Worm (Caenorhabditis elegans): ENCODE data around the gene fbxb-77.
A peak's percentile ranks its signal among the peaks of the same experiment; 100 is the strongest.
"Not testable (repeated sequence)": the region's sequence is repeated elsewhere in the genome, so short reads cannot be mapped to it uniquely, and the experiment has no call there.

The fbxb-77 gene

ce11 chrIV:4723687-4724086, 32.3 kb downstream of the fbxb-77 start:
- TF ChIP-seq ztf-29 (GFP tag; IDR thresholded peaks at IDR 0.05) (no peak), ztf-23 (GFP tag; IDR thresholded peaks at IDR 0.05) (no peak), cog-1 (tag; optimal IDR thresholded peaks at IDR 0.05) (no peak), T22C8.4 (GFP tag; IDR thresholded peaks at IDR 0.05) (no peak), flt-1 (GFP tag; IDR thresholded peaks at IDR 0.05) (no peak), klf-2 (GFP tag; conservative IDR thresholded peaks at IDR 0.05) (no peak), med-1 (GFP tag; optimal IDR thresholded peaks at IDR 0.05; ENCODE audit: insufficient read depth) (no peak), tab-1 (GFP tag; IDR thresholded peaks at IDR 0.05) (no peak), ref-1 (GFP tag; conservative IDR thresholded peaks at IDR 0.05) (no peak)

ce11 chrIV:4720522-4720921, 35.4 kb downstream of the fbxb-77 start:
- TF ChIP-seq ztf-23 (GFP tag; IDR thresholded peaks at IDR 0.05) (peak; percentile 60; the same call in 1 of the 2 replicates), T22C8.4 (GFP tag; IDR thresholded peaks at IDR 0.05) (peak; percentile 24; the same call in 1 of the 2 replicates)

ce11 chrIV:4715785-4716184, 40.2 kb downstream of the fbxb-77 start, which contains the start of gene miro-1:
TSS of gene miro-1 (minus strand) at chrIV:4715807.
- not testable (repeated sequence) for TF ChIP-seq tab-1, flt-1, T22C8.4 (GFP tag; IDR thresholded peaks at IDR 0.05)

ce11 chrIV:4712376-4712775, 43.6 kb downstream of the fbxb-77 start, which contains the start of gene yars-2:
TSS of gene yars-2 (minus strand) at chrIV:4712624.
- TF ChIP-seq T22C8.4 (GFP tag; IDR thresholded peaks at IDR 0.05) = no peak
- TF ChIP-seq klf-2 (GFP tag; conservative IDR thresholded peaks at IDR 0.05) = no peak
- TF ChIP-seq ztf-23 (GFP tag; IDR thresholded peaks at IDR 0.05) = 0 out of 2 replicates have a peak, but pooled peaks have one; percentile 37
- no peak for TF ChIP-seq ref-1 (GFP tag; conservative IDR thresholded peaks at IDR 0.05)

- TF ChIP-seq ztf-23 (GFP tag; IDR thresholded peaks at IDR 0.05) (no peak), cog-1 (tag; optimal IDR thresholded peaks at IDR 0.05) (no peak), ref-1 (GFP tag; conservative IDR thresholded peaks at IDR 0.05) (no peak), tab-1 (GFP tag; IDR thresholded peaks at IDR 0.05) (no peak), klf-2 (GFP tag; conservative IDR thresholded peaks at IDR 0.05) (no peak), ztf-29 (GFP tag; IDR thresholded peaks at IDR 0.05) (no peak), med-1 (GFP tag; optimal IDR thresholded peaks at IDR 0.05; ENCODE audit: insufficient read depth) (no peak)
Observed at ce11 chrIV:4710459-4710858, 45.5 kb downstream of the fbxb-77 start, which contains the start of gene cif-1. TSS of gene cif-1 (minus strand) at chrIV:4710755.

- TF ChIP-seq T22C8.4 (GFP tag; IDR thresholded peaks at IDR 0.05) (no peak), med-1 (GFP tag; optimal IDR thresholded peaks at IDR 0.05; ENCODE audit: insufficient read depth) (no peak), ztf-29 (GFP tag; IDR thresholded peaks at IDR 0.05) (no peak), ref-1 (GFP tag; conservative IDR thresholded peaks at IDR 0.05) (no peak), ztf-23 (GFP tag; IDR thresholded peaks at IDR 0.05) (no peak), tab-1 (GFP tag; IDR thresholded peaks at IDR 0.05) (no peak)
Observed at ce11 chrIV:4705922-4706321, 50.0 kb downstream of the fbxb-77 start.

DNA sequence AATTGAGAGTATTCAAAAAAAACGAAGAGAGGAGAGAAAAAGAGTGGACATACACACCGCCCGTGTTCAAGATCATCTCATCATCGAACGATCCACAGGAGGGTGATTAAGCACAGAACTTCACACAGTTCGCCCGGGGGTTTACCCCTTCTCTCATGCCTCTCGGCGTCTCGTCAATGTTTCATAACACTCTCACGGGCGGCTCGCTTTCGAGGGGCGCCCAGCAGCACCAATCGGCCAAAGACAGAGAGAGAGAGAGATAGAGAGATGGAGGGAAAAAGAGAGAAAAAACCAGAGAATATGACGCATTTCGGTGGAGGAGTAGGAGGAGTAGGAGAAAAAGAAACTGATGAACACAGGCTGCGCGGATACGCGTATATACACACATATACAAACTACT, 50.8 kb downstream of the fbxb-77 start:
- TF ChIP-seq tab-1 (GFP tag; IDR thresholded peaks at IDR 0.05) (no peak), ref-1 (GFP tag; conservative IDR thresholded peaks at IDR 0.05) (no peak), flt-1 (GFP tag; IDR thresholded peaks at IDR 0.05) (no peak)

Data from whole organism, midembryonic.